Fruit fly (Drosophila melanogaster) whole organism: ENCODE data around the gene CG31195.

Experiments used
- CG8478 ChIP-seq: fragments of >200 bp; optimal IDR thresholded peaks from 2 replicates; lab custom pipeline; 2018; ENCODE audit warnings: inconsistent platforms
- psq ChIP-seq: fragments of >200 bp; optimal IDR thresholded peaks from 2 replicates; lab custom pipeline; 2017
- usp ChIP-seq: fragments of >200 bp; optimal IDR thresholded peaks from 2 replicates; lab custom pipeline; 2017; ENCODE audit warnings: missing biosample characterization, missing genetic modification characterization, mixed read lengths

DNA sequence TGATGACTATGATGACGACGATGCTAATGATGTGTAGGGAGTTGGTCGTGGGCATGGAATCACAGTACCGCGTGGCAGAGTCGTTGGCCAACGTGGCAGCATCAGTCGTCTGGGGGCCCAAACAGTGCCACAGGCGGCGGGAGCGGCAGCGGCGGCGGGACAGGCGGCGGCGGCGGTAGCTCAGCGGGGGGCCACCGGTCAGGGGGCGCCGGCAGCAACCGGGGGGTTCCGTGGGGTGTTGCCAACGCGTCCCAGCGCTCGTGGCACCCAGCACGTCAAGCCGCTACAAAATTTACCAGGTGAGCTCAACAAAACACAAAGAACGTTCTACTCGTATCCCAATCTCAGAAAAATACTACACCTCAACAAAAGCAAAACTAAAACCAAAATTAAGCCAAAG, 40.1 kb upstream of the CG31195 start:
- TF ChIP-seq usp (GFP tag; lab: Kevin White, UChicago) (no peak), psq (lab: Kevin White, UChicago) (no peak), CG8478 (lab: Kevin White, UChicago) (no peak)
